Worm (Caenorhabditis elegans) whole organism, L4/young adult: Measurements from ENCODE around the gene C13B9.2.

ENCODE experiments used
- W03F9.2 ChIP-seq: fragments of 150-350 bp; optimal IDR thresholded peaks from 2 replicates; lab custom pipeline; 2014; ENCODE audit warnings: missing biosample characterization, missing genetic modification characterization
- dao-5 ChIP-seq: sonication (generic microtip); optimal IDR thresholded peaks from 2 replicates; lab custom pipeline; 2016; ENCODE audit warnings: missing genotype, missing genetic modification characterization, moderate library complexity, missing compliant biosample characterization
- him-1 ChIP-seq: sonication (generic microtip); optimal IDR thresholded peaks from 2 replicates; lab custom pipeline; 2016; ENCODE audit warnings: missing genotype, missing genetic modification reagents, missing genetic modification characterization, missing compliant biosample characterization

DNA sequence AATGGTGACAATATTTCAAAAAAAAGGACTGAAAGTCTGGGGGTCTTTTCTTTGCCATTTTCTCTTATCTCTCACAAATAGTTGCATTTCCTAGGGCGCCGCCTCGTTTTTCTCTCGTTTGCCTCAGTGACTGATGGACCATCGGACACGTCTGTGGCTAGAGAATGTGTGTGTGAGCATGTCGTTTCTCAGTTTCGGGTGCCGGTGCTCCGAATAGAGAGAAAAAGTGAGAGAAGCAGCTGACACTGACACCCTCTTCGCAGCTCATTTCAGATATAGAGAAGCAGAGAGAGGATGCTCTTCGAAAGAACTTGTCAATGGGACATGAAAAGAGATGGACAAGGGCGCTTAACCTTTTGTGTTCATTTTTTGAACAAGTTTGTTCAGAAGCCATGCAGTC lies 35.8 kb downstream of the C13B9.2 start:
- no peak for TF ChIP-seq dao-5 (tag; lab: Kevin White, UChicago)
- TF ChIP-seq him-1 = peak; percentile 14
- TF ChIP-seq W03F9.2 (tag; lab: Kevin White, UChicago) = no peak
